Worm (Caenorhabditis elegans) whole organism, late embryonic: ENCODE data around the gene twf-2.

ENCODE experiments used
- K09A11.1 ChIP-seq: sonication (generic microtip); optimal IDR thresholded peaks from 2 replicates; lab custom pipeline; 2017; ENCODE audit warnings: antibody characterized with exemption, mild to moderate bottlenecking, missing genetic modification characterization, missing compliant biosample characterization; ENCODE audit not compliant: insufficient read depth
- ahr-1 ChIP-seq: sonication (generic microtip); optimal IDR thresholded peaks from 2 replicates; lab custom pipeline; 2016; ENCODE audit warnings: missing genetic modification characterization, missing compliant biosample characterization
- ceh-19 ChIP-seq: fragments of 200-800 bp; sonication (Bioruptor generic); optimal IDR thresholded peaks from 2 replicates; lab custom pipeline; 2018; ENCODE audit warnings: mild to moderate bottlenecking, missing genetic modification characterization, missing compliant biosample characterization
- ceh-2 ChIP-seq: sonication (generic microtip); optimal IDR thresholded peaks from 2 replicates; lab custom pipeline; 2016; ENCODE audit warnings: missing genotype, missing genetic modification characterization, missing compliant biosample characterization
- ceh-24 ChIP-seq: sonication (generic microtip); optimal IDR thresholded peaks from 2 replicates; lab custom pipeline; 2016; ENCODE audit warnings: mild to moderate bottlenecking, missing genetic modification characterization, missing compliant biosample characterization
- ceh-30 ChIP-seq: fragments of 150-350 bp; optimal IDR thresholded peaks from 2 replicates; lab custom pipeline; 2014; ENCODE audit warnings: missing biosample characterization, missing genetic modification characterization
- ceh-31 ChIP-seq: sonication (generic microtip); optimal IDR thresholded peaks from 2 replicates; lab custom pipeline; 2016; ENCODE audit warnings: missing genetic modification characterization, missing compliant biosample characterization
- ceh-34 ChIP-seq: sonication (generic microtip); optimal IDR thresholded peaks from 2 replicates; lab custom pipeline; 2016; ENCODE audit warnings: mild to moderate bottlenecking, missing genetic modification characterization, missing compliant biosample characterization
- ceh-45 ChIP-seq: fragments of 200-800 bp; sonication (Bioruptor generic); IDR thresholded peaks from 2 replicates; pipeline ENCODE4 v1.3.6; 2022; ENCODE audit warnings: missing genetic modification reagents, missing genetic modification characterization, missing compliant biosample characterization
- ceh-48 ChIP-seq: sonication (generic microtip); optimal IDR thresholded peaks from 2 replicates; lab custom pipeline; 2016; ENCODE audit warnings: missing genetic modification characterization, inconsistent platforms, missing compliant biosample characterization
- dmd-4 ChIP-seq: sonication (generic microtip); optimal IDR thresholded peaks from 2 replicates; lab custom pipeline; 2016; ENCODE audit warnings: borderline replicate concordance, missing genetic modification characterization, missing compliant biosample characterization
- dve-1 ChIP-seq: sonication (generic microtip); optimal IDR thresholded peaks from 2 replicates; lab custom pipeline; 2017; ENCODE audit warnings: antibody characterized with exemption, mild to moderate bottlenecking, missing genetic modification characterization, missing compliant biosample characterization
- elt-4 ChIP-seq: sonication (generic microtip); optimal IDR thresholded peaks from 2 replicates; lab custom pipeline; 2016; ENCODE audit warnings: missing genetic modification characterization, missing compliant biosample characterization
- ets-4 ChIP-seq: sonication (generic microtip); optimal IDR thresholded peaks from 2 replicates; lab custom pipeline; 2016; ENCODE audit warnings: missing genetic modification characterization, missing compliant biosample characterization
- fkh-10 ChIP-seq: fragments of 150-350 bp; optimal IDR thresholded peaks from 2 replicates; lab custom pipeline; 2014; ENCODE audit warnings: missing biosample characterization, missing genetic modification reagents, missing genetic modification characterization
- gmeb-2 ChIP-seq: sonication (generic microtip); optimal IDR thresholded peaks from 2 replicates; lab custom pipeline; 2016; ENCODE audit warnings: missing genetic modification characterization, inconsistent platforms, missing compliant biosample characterization
- hlh-13 ChIP-seq: fragments of 200-800 bp; sonication (Bioruptor generic); optimal IDR thresholded peaks from 2 replicates; lab custom pipeline; 2018; ENCODE audit warnings: mild to moderate bottlenecking, missing genetic modification characterization, missing compliant biosample characterization
- hlh-15 ChIP-seq: sonication (generic microtip); optimal IDR thresholded peaks from 2 replicates; lab custom pipeline; 2016; ENCODE audit warnings: missing genetic modification characterization, missing compliant biosample characterization
- hlh-30 ChIP-seq: sonication (generic microtip); optimal IDR thresholded peaks from 2 replicates; lab custom pipeline; 2017; ENCODE audit warnings: antibody characterized with exemption, missing genetic modification characterization, missing compliant biosample characterization; ENCODE audit not compliant: insufficient read depth
- hlh-6 ChIP-seq: sonication (generic microtip); optimal IDR thresholded peaks from 2 replicates; lab custom pipeline; 2016; ENCODE audit warnings: missing genotype, missing genetic modification characterization, missing compliant biosample characterization
- hlh-8 ChIP-seq: sonication (generic microtip); optimal IDR thresholded peaks from 2 replicates; lab custom pipeline; 2016; ENCODE audit warnings: missing genotype, missing genetic modification characterization, missing compliant biosample characterization
- lin-11 ChIP-seq: fragments of 200-800 bp; sonication (Bioruptor generic); optimal IDR thresholded peaks from 2 replicates; lab custom pipeline; 2018; ENCODE audit warnings: mild to moderate bottlenecking, missing genetic modification characterization, missing compliant biosample characterization
- madf-2 ChIP-seq: sonication (generic microtip); optimal IDR thresholded peaks from 2 replicates; lab custom pipeline; 2017; ENCODE audit warnings: missing genetic modification characterization, missing compliant biosample characterization
- mec-3 ChIP-seq: sonication (generic microtip); optimal IDR thresholded peaks from 2 replicates; lab custom pipeline; 2016; ENCODE audit warnings: borderline replicate concordance, missing genetic modification characterization, missing compliant biosample characterization
- nfya-1 ChIP-seq: sonication (generic microtip); optimal IDR thresholded peaks from 2 replicates; lab custom pipeline; 2017; ENCODE audit warnings: missing genetic modification characterization, mild to moderate bottlenecking, missing compliant biosample characterization, antibody characterized with exemption, moderate library complexity
- nhr-11 ChIP-seq: fragments of 150-350 bp; optimal IDR thresholded peaks from 2 replicates; lab custom pipeline; 2014; ENCODE audit warnings: missing biosample characterization, missing genetic modification characterization
- nhr-232 ChIP-seq: sonication (generic microtip); optimal IDR thresholded peaks from 2 replicates; lab custom pipeline; 2016; ENCODE audit warnings: missing genetic modification characterization, missing compliant biosample characterization
- npax-4 ChIP-seq: sonication (generic microtip); optimal IDR thresholded peaks from 2 replicates; lab custom pipeline; 2016; ENCODE audit warnings: missing genetic modification characterization, missing compliant biosample characterization
- odd-2 ChIP-seq: sonication (generic microtip); optimal IDR thresholded peaks from 2 replicates; lab custom pipeline; 2017; ENCODE audit warnings: antibody characterized with exemption, mild to moderate bottlenecking, missing genetic modification characterization, missing compliant biosample characterization
- pha-2 ChIP-seq: sonication (generic microtip); optimal IDR thresholded peaks from 2 replicates; lab custom pipeline; 2017; ENCODE audit warnings: mild to moderate bottlenecking, missing genetic modification characterization, missing compliant biosample characterization
- pqm-1 ChIP-seq: sonication (generic microtip); optimal IDR thresholded peaks from 2 replicates; lab custom pipeline; 2016; ENCODE audit warnings: missing genetic modification characterization, missing compliant biosample characterization
- pros-1 ChIP-seq: fragments of 150-350 bp; optimal IDR thresholded peaks from 2 replicates; lab custom pipeline; 2014; ENCODE audit warnings: missing biosample characterization, missing genetic modification reagents, missing genetic modification characterization
- ref-2 ChIP-seq: sonication (generic microtip); optimal IDR thresholded peaks from 2 replicates; lab custom pipeline; 2016; ENCODE audit warnings: missing genetic modification characterization, missing compliant biosample characterization
- sox-2 ChIP-seq: fragments of 200-800 bp; sonication (Bioruptor generic); IDR thresholded peaks from 2 replicates; pipeline ENCODE4 v1.3.6; 2022; ENCODE audit warnings: missing genetic modification reagents, missing genetic modification characterization, missing compliant biosample characterization
- sox-4 ChIP-seq: sonication (generic microtip); optimal IDR thresholded peaks from 2 replicates; lab custom pipeline; 2017; ENCODE audit warnings: mild to moderate bottlenecking, missing genetic modification characterization, inconsistent platforms, missing compliant biosample characterization
- tbx-2 ChIP-seq: sonication (generic microtip); optimal IDR thresholded peaks from 2 replicates; lab custom pipeline; 2016; ENCODE audit warnings: missing genetic modification characterization, missing compliant biosample characterization
- unc-86 ChIP-seq: sonication (generic microtip); optimal IDR thresholded peaks from 2 replicates; lab custom pipeline; 2016; ENCODE audit warnings: missing genetic modification characterization, missing compliant biosample characterization
- zip-5 ChIP-seq: sonication (generic microtip); optimal IDR thresholded peaks from 2 replicates; lab custom pipeline; 2016; ENCODE audit warnings: missing genetic modification characterization, missing compliant biosample characterization

twf-2 gene

DNA sequence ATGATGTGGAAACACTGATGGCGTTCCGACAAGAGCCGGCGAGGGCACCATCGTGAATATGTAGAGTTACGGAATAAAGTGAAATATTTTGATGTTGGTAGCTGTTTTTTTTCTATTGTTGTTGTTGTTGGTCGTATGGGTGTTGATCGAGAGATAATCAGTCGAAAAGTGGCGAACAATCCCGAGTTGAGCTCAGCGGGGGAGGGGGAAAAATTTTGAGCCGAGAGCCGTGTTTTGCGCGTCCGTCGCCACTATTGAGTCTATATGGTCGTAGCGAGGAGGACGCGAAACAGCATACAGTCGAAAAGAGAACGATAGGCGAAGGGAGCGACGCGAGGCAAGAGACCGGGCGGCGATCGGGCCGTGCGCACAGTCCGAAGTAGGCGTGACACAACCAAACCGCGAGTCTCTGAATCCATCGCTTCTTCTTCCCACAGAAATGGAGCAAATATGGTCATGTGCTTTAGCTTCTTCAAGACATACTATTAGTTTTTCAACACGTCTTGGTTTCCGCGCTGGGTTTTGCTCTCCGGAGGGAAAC is 29.1 kb upstream of the twf-2 start, which contains the start of gene eat-17:
TSS of gene eat-17 (minus strand) at position 51 of the 541 bp plus-strand sequence.
- TF ChIP-seq pqm-1 (tag; lab: Kevin White, UChicago): no peak
- peak; percentile 2 for TF ChIP-seq ceh-31 (tag; lab: Kevin White, UChicago)
- TF ChIP-seq, all 69 proteins: peak for 1

DNA sequence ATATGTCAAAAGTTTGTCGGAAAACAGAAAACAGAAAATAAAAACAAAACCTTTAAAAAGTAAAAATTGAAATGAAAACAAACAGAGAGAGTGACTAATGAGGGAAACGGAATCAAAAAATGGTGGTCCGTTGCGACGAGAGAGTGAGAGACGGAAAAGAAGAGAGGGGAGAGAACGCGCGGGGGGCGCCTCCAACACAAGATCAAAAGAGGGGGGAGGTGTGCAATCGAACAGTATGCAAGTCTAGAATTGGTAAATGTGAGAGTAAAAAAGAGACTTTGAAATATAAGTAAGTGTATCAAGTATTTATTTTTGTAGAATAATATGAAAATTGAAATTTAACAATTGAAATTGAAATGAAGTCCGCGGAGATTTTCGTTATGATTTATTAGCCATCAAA is 27.6 kb upstream of the twf-2 start:
- TF ChIP-seq gmeb-2 (tag; lab: Kevin White, UChicago): no peak
- no peak for TF ChIP-seq hlh-8
- no peak for TF ChIP-seq unc-86 (tag; lab: Kevin White, UChicago)
- TF ChIP-seq ceh-45: no peak
- TF ChIP-seq ref-2: no peak
- no peak for TF ChIP-seq ceh-2
- no peak for TF ChIP-seq sox-2 (GFP tag; lab: Robert Waterston, UW)
- no peak for TF ChIP-seq K09A11.1 (tag; lab: Kevin White, UChicago)
- no peak for TF ChIP-seq dve-1
- TF ChIP-seq npax-4 (tag; lab: Kevin White, UChicago): no peak
- TF ChIP-seq odd-2: no peak
- TF ChIP-seq hlh-6 (tag; lab: Kevin White, UChicago): no peak
- TF ChIP-seq nhr-232 (tag; lab: Kevin White, UChicago): no peak

DNA sequence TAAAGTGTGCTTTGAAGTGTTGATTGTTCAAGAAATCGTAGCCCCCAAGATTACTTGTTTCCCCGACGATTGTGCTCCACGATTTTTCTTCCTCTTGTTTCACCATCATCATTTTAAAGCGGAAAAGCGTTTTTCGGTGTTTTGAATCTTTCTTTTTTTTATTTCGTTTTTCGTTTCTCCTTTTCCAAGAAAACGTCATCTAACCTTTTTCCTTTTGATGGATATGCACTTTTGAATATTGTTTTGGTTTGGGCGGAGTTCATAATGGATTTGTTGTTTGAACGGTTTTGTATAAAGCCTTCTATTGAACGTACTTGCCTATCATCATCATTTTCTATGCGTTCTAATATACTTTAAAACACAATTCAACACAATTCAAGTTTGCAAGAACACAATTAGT is 13.9 kb upstream of the twf-2 start, which contains the start of gene F38E9.6:
TSS of gene F38E9.6 (plus strand) at position 301 of the 400 bp plus-strand sequence.
- TF ChIP-seq ceh-2 (no peak), hlh-30 (tag; lab: Kevin White, UChicago) (no peak), nfya-1 (tag; lab: Kevin White, UChicago) (no peak), hlh-15 (tag; lab: Kevin White, UChicago) (no peak), tbx-2 (tag; lab: Kevin White, UChicago) (no peak), madf-2 (no peak), dmd-4 (no peak), lin-11 (no peak), mec-3 (no peak), ceh-48 (tag; lab: Kevin White, UChicago) (no peak), K09A11.1 (tag; lab: Kevin White, UChicago) (no peak), fkh-10 (GFP tag; lab: Kevin White, UChicago) (no peak), ceh-30 (tag; lab: Kevin White, UChicago) (no peak)

DNA sequence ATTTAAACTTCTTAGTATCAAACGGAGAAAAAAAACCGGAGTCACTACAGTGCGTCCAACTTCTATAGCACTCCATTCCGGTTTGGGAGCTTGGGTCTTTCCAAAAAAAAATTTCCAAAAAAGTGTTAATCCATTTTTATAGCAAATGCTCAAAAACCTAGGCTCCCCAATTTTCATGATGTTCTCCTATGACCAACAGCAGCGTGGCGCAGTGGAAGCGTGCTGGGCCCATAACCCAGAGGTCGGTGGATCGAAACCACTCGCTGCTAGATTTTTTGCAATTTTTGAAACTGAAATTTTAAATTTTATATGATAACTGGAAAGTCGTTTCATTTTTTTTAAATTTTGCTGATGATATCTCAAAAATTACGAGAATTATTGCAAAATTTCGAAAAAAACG is 5.0 kb upstream of the twf-2 start:
- TF ChIP-seq dve-1 (no peak), ceh-2 (no peak), ceh-19 (GFP tag; lab: Kevin White, UChicago) (no peak), zip-5 (no peak), pha-2 (no peak), hlh-15 (tag; lab: Kevin White, UChicago) (no peak), dmd-4 (no peak), nhr-11 (tag; lab: Kevin White, UChicago) (no peak), sox-4 (tag; lab: Kevin White, UChicago) (no peak), ceh-48 (tag; lab: Kevin White, UChicago) (no peak), ceh-34 (no peak), ahr-1 (tag; lab: Kevin White, UChicago) (no peak), ets-4 (tag; lab: Kevin White, UChicago) (no peak), pros-1 (tag; lab: Kevin White, UChicago) (no peak), hlh-13 (GFP tag; lab: Kevin White, UChicago) (no peak), ceh-24 (no peak), elt-4 (tag; lab: Kevin White, UChicago) (no peak), ceh-30 (tag; lab: Kevin White, UChicago) (no peak)
